Fruit fly (Drosophila melanogaster) whole organism, wandering third instar larva: ENCODE data around the gene meru.

ENCODE experiments used
- CrebA ChIP-seq: fragments of 200-800 bp; sonication (Bioruptor generic); optimal IDR thresholded peaks from 2 replicates; lab custom pipeline; 2016; ENCODE audit warnings: missing biosample characterization, mild to moderate bottlenecking, missing genetic modification characterization, borderline replicate concordance
- Jra ChIP-seq: sonication (Bioruptor generic); optimal IDR thresholded peaks from 2 replicates; lab custom pipeline; 2016; ENCODE audit warnings: missing biosample characterization, missing genetic modification characterization
- h ChIP-seq: fragments of 200-800 bp; sonication (Bioruptor generic); optimal IDR thresholded peaks from 3 replicates; lab custom pipeline; 2016; ENCODE audit warnings: missing biosample characterization, mild to moderate bottlenecking, missing genetic modification characterization
- tai ChIP-seq: sonication (Bioruptor generic); optimal IDR thresholded peaks from 2 replicates; lab custom pipeline; 2016; ENCODE audit warnings: missing biosample characterization, missing genetic modification characterization
- woc ChIP-seq: sonication (Bioruptor generic); optimal IDR thresholded peaks from 2 replicates; lab custom pipeline; 2016; ENCODE audit warnings: missing biosample characterization, mild to moderate bottlenecking, missing genetic modification characterization

dm6 chr3L:15834877-15835555 lies 8.8 kb downstream of the meru start, which contains the start of gene CG18081:
- TF ChIP-seq woc (GFP tag; lab: Kevin White, UChicago) (no peak), Jra (no peak), CrebA (GFP tag; lab: Kevin White, UChicago) (no peak), h (GFP tag; lab: Kevin White, UChicago) (no peak), tai (GFP tag; lab: Kevin White, UChicago) (no peak)
